Worm (Caenorhabditis elegans) whole organism, midembryonic: Measurements from ENCODE around the gene twk-17.

Source experiments
- flt-1 ChIP-seq: fragments of 200-800 bp; sonication (Bioruptor generic); IDR thresholded peaks from 2 replicates; pipeline ENCODE4 v1.3.6; 2022; ENCODE audit warnings: missing genetic modification characterization, missing compliant biosample characterization
- klf-2 ChIP-seq: fragments of 200-800 bp; sonication (Bioruptor generic); conservative IDR thresholded peaks from 2 replicates; pipeline ENCODE4 v1.3.6; 2022; ENCODE audit warnings: missing genetic modification reagents, missing genetic modification characterization, missing compliant biosample characterization
- ref-1 ChIP-seq: fragments of 200-800 bp; sonication (Bioruptor generic); conservative IDR thresholded peaks from 2 replicates; pipeline ENCODE4 v1.3.6; 2022; ENCODE audit warnings: missing genetic modification reagents, missing genetic modification characterization, missing compliant biosample characterization

DNA sequence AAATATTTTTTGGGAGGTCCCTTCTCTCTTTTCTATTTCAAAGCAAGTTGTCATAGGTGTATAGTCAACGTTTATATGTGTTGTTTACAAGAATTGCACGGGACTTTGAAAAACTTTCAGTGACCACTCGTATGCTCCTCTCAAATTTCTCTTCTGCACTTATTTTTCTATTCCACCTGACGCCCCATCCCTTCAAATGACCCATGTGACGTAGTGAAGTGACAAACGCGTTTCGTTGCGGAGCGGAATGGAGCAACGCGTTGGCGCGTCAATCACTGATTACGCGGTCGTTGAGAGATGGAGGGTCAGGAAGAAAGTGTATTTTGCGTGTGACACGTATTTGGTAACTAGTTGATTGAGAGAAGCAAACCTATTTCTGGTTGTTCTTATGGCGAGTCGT lies 28.2 kb upstream of the twk-17 start:
- TF ChIP-seq klf-2 (GFP tag; lab: Robert Waterston, UW): no peak
- no peak for TF ChIP-seq flt-1 (GFP tag; lab: Robert Waterston, UW)
- no peak for TF ChIP-seq ref-1
